Worm (Caenorhabditis elegans) whole organism, late embryonic: Measurements from ENCODE around the gene R05D8.9.

Source experiments
- F13H6.1 ChIP-seq: sonication (generic microtip); optimal IDR thresholded peaks from 2 replicates; lab custom pipeline; 2016; ENCODE audit warnings: missing genetic modification characterization, missing compliant biosample characterization
- K09A11.1 ChIP-seq: sonication (generic microtip); optimal IDR thresholded peaks from 2 replicates; lab custom pipeline; 2017; ENCODE audit warnings: antibody characterized with exemption, mild to moderate bottlenecking, missing genetic modification characterization, missing compliant biosample characterization; ENCODE audit not compliant: insufficient read depth
- Y22D7AL.16 ChIP-seq: sonication (generic microtip); optimal IDR thresholded peaks from 2 replicates; lab custom pipeline; 2016; ENCODE audit warnings: missing genetic modification characterization, missing compliant biosample characterization
- ama-1 ChIP-seq: fragments of 150-350 bp; optimal IDR thresholded peaks from 2 replicates; lab custom pipeline; 2014
- ceh-19 ChIP-seq: fragments of 200-800 bp; sonication (Bioruptor generic); optimal IDR thresholded peaks from 2 replicates; lab custom pipeline; 2018; ENCODE audit warnings: mild to moderate bottlenecking, missing genetic modification characterization, missing compliant biosample characterization
- ceh-2 ChIP-seq: sonication (generic microtip); optimal IDR thresholded peaks from 2 replicates; lab custom pipeline; 2016; ENCODE audit warnings: missing genotype, missing genetic modification characterization, missing compliant biosample characterization
- ceh-22 ChIP-seq: sonication (generic microtip); optimal IDR thresholded peaks from 2 replicates; lab custom pipeline; 2017; ENCODE audit warnings: missing biosample characterization, missing genetic modification characterization
- ceh-30 ChIP-seq: fragments of 150-350 bp; optimal IDR thresholded peaks from 2 replicates; lab custom pipeline; 2014; ENCODE audit warnings: missing biosample characterization, missing genetic modification characterization
- ceh-31 ChIP-seq: sonication (generic microtip); optimal IDR thresholded peaks from 2 replicates; lab custom pipeline; 2016; ENCODE audit warnings: missing genetic modification characterization, missing compliant biosample characterization
- ceh-45 ChIP-seq: fragments of 200-800 bp; sonication (Bioruptor generic); IDR thresholded peaks from 2 replicates; pipeline ENCODE4 v1.3.6; 2022; ENCODE audit warnings: missing genetic modification reagents, missing genetic modification characterization, missing compliant biosample characterization
- ceh-9 ChIP-seq: sonication (generic microtip); optimal IDR thresholded peaks from 2 replicates; lab custom pipeline; 2016; ENCODE audit warnings: mild to moderate bottlenecking, missing genetic modification characterization, inconsistent platforms, missing compliant biosample characterization
- che-1 ChIP-seq: sonication (generic microtip); optimal IDR thresholded peaks from 2 replicates; lab custom pipeline; 2016; ENCODE audit warnings: mild to moderate bottlenecking, missing genetic modification characterization, missing compliant biosample characterization
- dmd-4 ChIP-seq: sonication (generic microtip); optimal IDR thresholded peaks from 2 replicates; lab custom pipeline; 2016; ENCODE audit warnings: borderline replicate concordance, missing genetic modification characterization, missing compliant biosample characterization
- elt-2 ChIP-seq: sonication (generic microtip); optimal IDR thresholded peaks from 2 replicates; lab custom pipeline; 2016; ENCODE audit warnings: missing genetic modification reagents, missing genetic modification characterization, missing compliant biosample characterization
- eyg-1 ChIP-seq: sonication (generic microtip); optimal IDR thresholded peaks from 2 replicates; lab custom pipeline; 2016; ENCODE audit warnings: missing genotype, missing genetic modification characterization, missing compliant biosample characterization
- fax-1 ChIP-seq: sonication (generic microtip); optimal IDR thresholded peaks from 2 replicates; lab custom pipeline; 2016; ENCODE audit warnings: missing genotype, missing genetic modification characterization, missing compliant biosample characterization
- hlh-15 ChIP-seq: sonication (generic microtip); optimal IDR thresholded peaks from 2 replicates; lab custom pipeline; 2016; ENCODE audit warnings: missing genetic modification characterization, missing compliant biosample characterization
- hlh-30 ChIP-seq: sonication (generic microtip); optimal IDR thresholded peaks from 2 replicates; lab custom pipeline; 2017; ENCODE audit warnings: antibody characterized with exemption, missing genetic modification characterization, missing compliant biosample characterization; ENCODE audit not compliant: insufficient read depth
- hlh-6 ChIP-seq: sonication (generic microtip); optimal IDR thresholded peaks from 2 replicates; lab custom pipeline; 2016; ENCODE audit warnings: missing genotype, missing genetic modification characterization, missing compliant biosample characterization
- hlh-8 ChIP-seq: sonication (generic microtip); optimal IDR thresholded peaks from 2 replicates; lab custom pipeline; 2016; ENCODE audit warnings: missing genotype, missing genetic modification characterization, missing compliant biosample characterization
- mec-3 ChIP-seq: sonication (generic microtip); optimal IDR thresholded peaks from 2 replicates; lab custom pipeline; 2016; ENCODE audit warnings: borderline replicate concordance, missing genetic modification characterization, missing compliant biosample characterization
- nhr-11 ChIP-seq: fragments of 150-350 bp; optimal IDR thresholded peaks from 2 replicates; lab custom pipeline; 2014; ENCODE audit warnings: missing biosample characterization, missing genetic modification characterization
- nhr-232 ChIP-seq: sonication (generic microtip); optimal IDR thresholded peaks from 2 replicates; lab custom pipeline; 2016; ENCODE audit warnings: missing genetic modification characterization, missing compliant biosample characterization
- npax-4 ChIP-seq: sonication (generic microtip); optimal IDR thresholded peaks from 2 replicates; lab custom pipeline; 2016; ENCODE audit warnings: missing genetic modification characterization, missing compliant biosample characterization
- pha-4 ChIP-seq: fragments of 150-350 bp; optimal IDR thresholded peaks from 2 replicates; lab custom pipeline; 2018; ENCODE audit warnings: missing biosample characterization, missing genetic modification reagents, missing genetic modification characterization
- pqm-1 ChIP-seq: sonication (generic microtip); optimal IDR thresholded peaks from 2 replicates; lab custom pipeline; 2016; ENCODE audit warnings: missing genetic modification characterization, missing compliant biosample characterization
- pros-1 ChIP-seq: fragments of 150-350 bp; optimal IDR thresholded peaks from 2 replicates; lab custom pipeline; 2014; ENCODE audit warnings: missing biosample characterization, missing genetic modification reagents, missing genetic modification characterization
- ref-2 ChIP-seq: sonication (generic microtip); optimal IDR thresholded peaks from 2 replicates; lab custom pipeline; 2016; ENCODE audit warnings: missing genetic modification characterization, missing compliant biosample characterization
- rnt-1 ChIP-seq: sonication (generic microtip); optimal IDR thresholded peaks from 2 replicates; lab custom pipeline; 2016; ENCODE audit warnings: missing genetic modification characterization, missing compliant biosample characterization
- sox-2 ChIP-seq: fragments of 200-800 bp; sonication (Bioruptor generic); IDR thresholded peaks from 2 replicates; pipeline ENCODE4 v1.3.6; 2022; ENCODE audit warnings: missing genetic modification reagents, missing genetic modification characterization, missing compliant biosample characterization
- sox-4 ChIP-seq: sonication (generic microtip); optimal IDR thresholded peaks from 2 replicates; lab custom pipeline; 2017; ENCODE audit warnings: mild to moderate bottlenecking, missing genetic modification characterization, inconsistent platforms, missing compliant biosample characterization
- syd-9 ChIP-seq: sonication (generic microtip); optimal IDR thresholded peaks from 2 replicates; lab custom pipeline; 2016; ENCODE audit warnings: mild to moderate bottlenecking, missing genetic modification characterization, moderate library complexity, missing compliant biosample characterization
- ttx-3 ChIP-seq: sonication (generic microtip); optimal IDR thresholded peaks from 2 replicates; lab custom pipeline; 2016; ENCODE audit warnings: missing genetic modification reagents, missing genetic modification characterization, missing compliant biosample characterization
- unc-3 ChIP-seq, 2 experiments: fragments of 200-800 bp in 1 of 2; sonication (Bioruptor generic) in 1 of 2; sonication (generic microtip) in 1 of 2; conservative IDR thresholded peaks in 1 of 2; optimal IDR thresholded peaks in 1 of 2; 2 replicates each; pipeline versions ENCODE4 v1.3.6 to Lab custom; 2016 to 2022; ENCODE audit warnings: missing compliant biosample characterization in 2 of 2, missing genetic modification characterization in 2 of 2, missing genetic modification reagents in 1 of 2
- unc-55 ChIP-seq: sonication (generic microtip); optimal IDR thresholded peaks from 2 replicates; lab custom pipeline; 2017; ENCODE audit warnings: missing biosample characterization, missing genetic modification reagents, missing genetic modification characterization
- zip-5 ChIP-seq: sonication (generic microtip); optimal IDR thresholded peaks from 2 replicates; lab custom pipeline; 2016; ENCODE audit warnings: missing genetic modification characterization, missing compliant biosample characterization

R05D8.9 gene

DNA sequence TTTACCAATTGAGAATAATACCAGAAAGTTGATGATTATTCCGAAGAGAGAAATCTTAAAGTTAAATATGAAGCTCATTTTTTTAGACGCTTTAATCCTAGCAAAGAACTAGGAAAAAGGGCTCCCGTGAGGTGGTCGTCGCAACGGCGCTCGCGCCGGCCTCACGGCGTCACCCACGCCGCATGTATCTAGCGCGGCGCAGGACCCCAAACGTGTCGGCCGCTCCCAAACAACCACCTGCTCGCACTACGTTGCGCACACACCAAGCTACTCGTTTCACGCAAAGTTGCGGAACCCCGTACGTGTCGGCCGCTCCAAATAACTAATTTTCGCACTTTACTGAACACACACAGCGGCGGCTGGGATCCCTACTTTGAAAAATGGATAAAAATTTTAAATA is 21.0 kb downstream of the R05D8.9 start:
- TF ChIP-seq zip-5 (no peak), ref-2 (tag; lab: Kevin White, UChicago) (no peak), ceh-30 (tag; lab: Kevin White, UChicago) (no peak), hlh-6 (no peak), che-1 (tag; lab: Kevin White, UChicago) (no peak), ceh-2 (no peak), pqm-1 (tag; lab: Kevin White, UChicago) (no peak), pha-4 (tag; lab: Kevin White, UChicago) (no peak), sox-2 (no peak), mec-3 (no peak), F13H6.1 (tag; lab: Kevin White, UChicago) (no peak), sox-4 (no peak), unc-3 (GFP tag; conservative IDR thresholded peaks at IDR 0.05; lab: Robert Waterston, UW) (no peak), unc-3 (tag; optimal IDR thresholded peaks at IDR 0.05; lab: Kevin White, UChicago) (no peak), elt-2 (tag; lab: Kevin White, UChicago) (no peak)

DNA sequence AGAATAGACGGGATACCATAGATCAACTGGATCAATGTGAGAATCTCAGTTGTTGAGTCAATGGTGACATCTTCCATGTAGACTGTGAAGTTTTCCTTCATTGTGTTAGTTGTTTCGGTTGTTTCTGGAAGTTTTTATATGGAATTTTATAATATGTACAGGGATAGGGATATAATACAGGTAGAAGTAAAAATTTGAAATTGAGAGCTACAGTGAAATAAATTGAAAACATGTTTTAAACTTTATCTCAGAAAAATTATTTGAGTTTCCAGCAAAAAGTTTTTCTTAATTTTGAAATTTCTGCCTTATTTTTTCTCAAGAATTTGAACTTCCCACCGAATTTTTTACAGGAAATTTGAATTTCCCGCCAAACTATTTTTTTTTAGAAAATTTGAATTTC is 25.1 kb downstream of the R05D8.9 start, which contains the start of gene srg-62:
srg-62 (minus strand) TSS at position 101 of the 400 bp plus-strand sequence.
- TF ChIP-seq ceh-45 (GFP tag; lab: Robert Waterston, UW) (no peak), hlh-30 (tag; lab: Kevin White, UChicago) (no peak), sox-4 (no peak), F13H6.1 (tag; lab: Kevin White, UChicago) (no peak), K09A11.1 (tag; lab: Kevin White, UChicago) (no peak), npax-4 (no peak)

- no peak for TF ChIP-seq ceh-22 (tag; lab: Kevin White, UChicago)
- TF ChIP-seq nhr-11 (tag; lab: Kevin White, UChicago): no peak
- TF ChIP-seq ceh-19 (GFP tag; lab: Kevin White, UChicago): no peak
- TF ChIP-seq ama-1 (lab: Kevin White, UChicago): no peak
- no peak for TF ChIP-seq nhr-232
- TF ChIP-seq hlh-15 (tag; lab: Kevin White, UChicago): no peak
- no peak for TF ChIP-seq rnt-1
- no peak for TF ChIP-seq dmd-4 (tag; lab: Kevin White, UChicago)
- TF ChIP-seq zip-5: no peak
- TF ChIP-seq syd-9 (tag; lab: Kevin White, UChicago): no peak
- no peak for TF ChIP-seq ceh-9 (tag; lab: Kevin White, UChicago)
- TF ChIP-seq eyg-1 (tag; lab: Kevin White, UChicago): no peak
Measured at ce11 chrV:2740228-2740627, 27.1 kb downstream of the R05D8.9 start, which contains the start of gene srg-61. Gene srg-61 (minus strand): TSS chrV:2740328.

DNA sequence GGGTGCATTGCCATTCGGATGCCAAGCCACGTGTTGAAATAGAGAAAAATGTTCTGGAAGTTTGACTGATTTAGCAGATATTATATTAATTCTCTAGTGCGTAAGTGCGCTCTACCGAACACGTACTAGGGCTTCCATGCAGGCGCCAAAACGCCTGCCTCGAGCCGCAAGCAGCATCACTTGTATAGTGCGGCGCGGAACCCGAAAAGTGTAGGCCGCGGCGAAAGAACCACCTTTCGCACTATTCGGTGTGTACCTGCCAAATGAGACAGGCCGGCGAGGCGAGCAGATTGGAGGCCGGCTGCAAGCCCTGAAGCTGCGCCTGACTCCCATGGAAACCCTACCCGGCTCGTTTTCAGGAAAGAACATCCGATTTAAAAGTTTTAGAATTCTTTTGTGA is 27.8 kb downstream of the R05D8.9 start:
- TF ChIP-seq nhr-232: no peak
- no peak for TF ChIP-seq hlh-8 (tag; lab: Kevin White, UChicago)
- no peak for TF ChIP-seq ref-2 (tag; lab: Kevin White, UChicago)
- TF ChIP-seq unc-3 (GFP tag; conservative IDR thresholded peaks at IDR 0.05; lab: Robert Waterston, UW): no peak
- no peak for TF ChIP-seq unc-3 (tag; optimal IDR thresholded peaks at IDR 0.05; lab: Kevin White, UChicago)
- no peak for TF ChIP-seq sox-2
- TF ChIP-seq ceh-9 (tag; lab: Kevin White, UChicago): no peak

ce11 chrV:2738174-2738573 is 29.2 kb downstream of the R05D8.9 start, which contains the start of gene srg-56:
Gene srg-56 (minus strand): TSS chrV:2738274.
- TF ChIP-seq ttx-3 (tag; lab: Kevin White, UChicago): no peak
- TF ChIP-seq Y22D7AL.16 (tag; lab: Kevin White, UChicago): no peak

- TF ChIP-seq zip-5 (no peak), pha-4 (tag; lab: Kevin White, UChicago) (no peak), K09A11.1 (tag; lab: Kevin White, UChicago) (no peak), dmd-4 (tag; lab: Kevin White, UChicago) (no peak), hlh-6 (no peak), ama-1 (lab: Kevin White, UChicago) (no peak), ref-2 (tag; lab: Kevin White, UChicago) (no peak), pros-1 (tag; lab: Kevin White, UChicago) (no peak), nhr-232 (no peak), eyg-1 (tag; lab: Kevin White, UChicago) (no peak), unc-55 (no peak), rnt-1 (no peak), ceh-31 (tag; lab: Kevin White, UChicago) (no peak), ceh-19 (GFP tag; lab: Kevin White, UChicago) (no peak), fax-1 (tag; lab: Kevin White, UChicago) (no peak)
Measured at ce11 chrV:2734360-2734759, 33.0 kb downstream of the R05D8.9 start, which contains the start of gene srg-57. Gene srg-57 (minus strand): TSS chrV:2734460.
